Fruit fly (Drosophila melanogaster) whole organism, pupa: Measurements from ENCODE around the gene spir.

Experiments
- CG10348 ChIP-seq: fragments of 200-800 bp; sonication (Bioruptor generic); IDR thresholded peaks from 2 replicates; pipeline ENCODE4 v1.3.6; 2022; ENCODE audit warnings: missing biosample characterization, missing genetic modification characterization
- CG12605 ChIP-seq: fragments of 200-800 bp; sonication (Bioruptor generic); IDR thresholded peaks from 2 replicates; pipeline ENCODE4 v1.3.6; 2022; ENCODE audit warnings: missing biosample characterization, missing genetic modification characterization
- CG13204 ChIP-seq: fragments of 200-800 bp; sonication (Bioruptor generic); optimal IDR thresholded peaks from 2 replicates; lab custom pipeline; 2018; ENCODE audit warnings: missing biosample characterization, mild to moderate bottlenecking, missing genetic modification characterization, moderate library complexity
- CG14655 ChIP-seq: fragments of 200-800 bp; sonication (Bioruptor generic); optimal IDR thresholded peaks from 3 replicates; lab custom pipeline; 2017; ENCODE audit warnings: mild to moderate bottlenecking, missing biosample characterization, missing genetic modification reagents, missing genetic modification characterization
- CG15710 ChIP-seq: fragments of 200-800 bp; sonication (Bioruptor generic); optimal IDR thresholded peaks from 2 replicates; lab custom pipeline; 2018; ENCODE audit warnings: missing biosample characterization, mild to moderate bottlenecking, missing genetic modification characterization, moderate library complexity
- CG17806 ChIP-seq: fragments of 200-800 bp; sonication (Bioruptor generic); optimal IDR thresholded peaks from 2 replicates; lab custom pipeline; 2018; ENCODE audit warnings: missing biosample characterization, mild to moderate bottlenecking, missing genetic modification characterization, moderate library complexity
- CG32121 ChIP-seq: fragments of 200-800 bp; sonication (Bioruptor generic); IDR thresholded peaks from 2 replicates; pipeline ENCODE4 v1.3.6; 2022; ENCODE audit warnings: missing biosample characterization, missing genetic modification characterization
- CG34367 ChIP-seq: fragments of 200-800 bp; sonication (Bioruptor generic); optimal IDR thresholded peaks from 2 replicates; lab custom pipeline; 2018; ENCODE audit warnings: missing biosample characterization, mild to moderate bottlenecking, missing genetic modification characterization
- CG4496 ChIP-seq: fragments of 200-800 bp; sonication (Bioruptor generic); IDR thresholded peaks from 3 replicates; pipeline ENCODE4 v1.3.6; 2022; ENCODE audit warnings: missing biosample characterization, missing genetic modification characterization
- CG8159 ChIP-seq: fragments of 200-800 bp; sonication (Bioruptor generic); optimal IDR thresholded peaks from 3 replicates; lab custom pipeline; 2018; ENCODE audit warnings: missing biosample characterization, mild to moderate bottlenecking, missing genetic modification characterization, moderate library complexity
- CG8301 ChIP-seq: fragments of 200-800 bp; sonication (Bioruptor generic); optimal IDR thresholded peaks from 2 replicates; lab custom pipeline; 2018; ENCODE audit warnings: missing biosample characterization, mild to moderate bottlenecking, missing genetic modification characterization
- CG9948 ChIP-seq: fragments of 200-800 bp; sonication (Bioruptor generic); optimal IDR thresholded peaks from 2 replicates; lab custom pipeline; 2018; ENCODE audit warnings: missing biosample characterization, mild to moderate bottlenecking, missing genetic modification characterization, moderate library complexity
- D1 ChIP-seq: fragments of 200-800 bp; sonication (Bioruptor generic); optimal IDR thresholded peaks from 2 replicates; lab custom pipeline; 2018; ENCODE audit warnings: missing biosample characterization, mild to moderate bottlenecking, missing genetic modification characterization, moderate library complexity
- EcR ChIP-seq: fragments of 200-800 bp; sonication (Bioruptor generic); optimal IDR thresholded peaks from 3 replicates; lab custom pipeline; 2019; ENCODE audit warnings: missing biosample characterization, missing genetic modification characterization, mild to moderate bottlenecking, moderate library complexity, missing genetic modification reagents
- Ets98B ChIP-seq: fragments of 200-800 bp; sonication (Bioruptor generic); IDR thresholded peaks from 2 replicates; pipeline ENCODE4 v1.3.6; 2022; ENCODE audit warnings: missing biosample characterization, missing genetic modification characterization
- Pif1A ChIP-seq: fragments of 200-800 bp; sonication (Bioruptor generic); optimal IDR thresholded peaks from 3 replicates; lab custom pipeline; 2016; ENCODE audit warnings: missing biosample characterization, missing genetic modification characterization
- Pif1B ChIP-seq: fragments of 200-800 bp; sonication (Bioruptor generic); optimal IDR thresholded peaks from 3 replicates; lab custom pipeline; 2016; ENCODE audit warnings: missing biosample characterization, missing genetic modification characterization
- Snoo ChIP-seq: fragments of 200-800 bp; sonication (Bioruptor generic); optimal IDR thresholded peaks from 3 replicates; lab custom pipeline; 2017; ENCODE audit warnings: missing biosample characterization, mild to moderate bottlenecking, missing genetic modification characterization, inconsistent platforms
- fd96Ca ChIP-seq: fragments of 200-800 bp; sonication (Bioruptor generic); IDR thresholded peaks from 3 replicates; pipeline ENCODE4 v1.3.6; 2022; ENCODE audit warnings: missing biosample characterization, missing genetic modification characterization
- gl ChIP-seq: fragments of 200-800 bp; sonication (Bioruptor generic); optimal IDR thresholded peaks from 2 replicates; lab custom pipeline; 2018; ENCODE audit warnings: missing biosample characterization, mild to moderate bottlenecking, missing genetic modification characterization
- rn ChIP-seq: fragments of 200-800 bp; sonication (Bioruptor generic); IDR thresholded peaks from 2 replicates; pipeline ENCODE4 v1.3.6; 2022; ENCODE audit warnings: missing biosample characterization, missing genetic modification characterization

Gene spir

DNA sequence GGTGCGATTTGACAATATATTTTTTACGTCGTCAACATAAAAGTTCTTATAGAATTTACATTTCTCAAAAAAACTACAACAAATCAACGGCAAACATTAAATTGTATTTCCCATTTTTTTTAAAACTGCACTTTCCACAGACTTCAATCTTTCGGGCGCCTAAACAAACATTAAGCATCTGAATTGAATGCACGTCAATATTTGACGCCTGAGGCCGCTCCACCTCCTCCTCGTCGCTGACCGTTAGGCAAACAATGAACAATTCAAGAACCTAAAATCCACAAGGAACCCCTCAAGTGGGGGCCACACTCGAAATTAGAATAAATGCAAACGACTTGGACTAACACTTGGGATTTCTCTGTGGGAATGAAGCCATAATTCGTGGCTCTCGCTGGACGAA lies 16.4 kb downstream of the spir start:
- peak; percentile 18 for TF ChIP-seq CG14655
- no peak for TF ChIP-seq CG32121 (GFP tag; lab: Robert Waterston, UW)

DNA sequence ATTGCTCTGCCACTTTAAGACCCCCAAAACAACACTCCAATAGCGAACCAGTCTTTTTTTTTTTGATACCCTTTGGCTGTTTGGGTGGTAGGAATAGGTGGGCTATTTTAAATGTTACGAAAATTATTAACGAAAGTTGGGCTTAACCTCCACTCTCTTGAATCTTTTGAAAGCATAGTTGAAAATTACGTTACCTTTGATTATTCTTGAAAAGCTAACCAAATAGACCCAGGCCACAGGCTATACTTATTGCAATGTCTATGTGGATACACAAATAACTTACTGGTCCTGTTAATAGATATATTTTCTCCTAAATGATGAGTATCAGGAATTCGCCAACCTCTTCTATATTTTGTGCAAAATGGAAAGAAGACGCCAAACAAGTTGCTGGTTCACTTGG lies 16.9 kb downstream of the spir start:
- TF ChIP-seq fd96Ca (GFP tag; lab: Robert Waterston, UW): 0 out of 3 replicates have a peak, but pooled peaks have one; percentile 48
- TF ChIP-seq Pif1A (GFP tag; lab: Kevin White, UChicago): peak; percentile 42
- TF ChIP-seq Pif1B (GFP tag; lab: Kevin White, UChicago): peak; percentile 23
- no peak for TF ChIP-seq CG8159 (tag; lab: Kevin White, UChicago)
- TF ChIP-seq CG8301 (tag; lab: Kevin White, UChicago): peak; percentile 65
- peak; percentile 21 for TF ChIP-seq CG9948 (tag; lab: Kevin White, UChicago)
- TF ChIP-seq CG14655: peak; percentile 72
- TF ChIP-seq CG17806 (tag; lab: Kevin White, UChicago): no peak

DNA sequence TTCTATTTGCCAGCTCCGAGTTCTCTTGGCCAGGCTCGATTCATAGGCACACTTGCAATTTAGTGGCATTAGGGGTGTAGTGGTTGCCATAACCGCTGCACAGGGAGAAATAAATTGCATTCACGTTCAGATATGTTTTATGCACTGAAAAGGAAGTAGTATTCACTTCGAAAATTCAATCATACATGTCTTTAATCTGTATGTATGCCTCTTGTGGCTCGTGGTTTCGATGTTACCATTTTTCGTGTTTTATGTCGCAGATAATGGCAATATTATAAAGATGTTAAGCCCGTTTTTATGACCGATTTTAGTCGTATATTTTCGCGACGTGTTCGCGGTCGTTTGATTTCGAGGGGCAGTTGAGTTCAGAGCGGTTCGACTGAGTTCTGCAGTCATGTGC lies 17.6 kb downstream of the spir start:
- TF ChIP-seq CG14655 (peak; percentile 80), CG32121 (GFP tag; lab: Robert Waterston, UW) (peak; percentile 53; the same call in 1 of the 2 replicates), rn (GFP tag; lab: Robert Waterston, UW) (no peak), D1 (no peak), CG10348 (GFP tag; lab: Robert Waterston, UW) (no peak; the same call in 1 of the 2 replicates), fd96Ca (GFP tag; lab: Robert Waterston, UW) (peak; percentile 76), CG8159 (tag; lab: Kevin White, UChicago) (no peak), CG13204 (GFP tag; lab: Kevin White, UChicago) (no peak), CG8301 (tag; lab: Kevin White, UChicago) (peak; percentile 84), CG9948 (tag; lab: Kevin White, UChicago) (no peak), CG4496 (peak; percentile 81; the same call in 2 of the 3 replicates), CG17806 (tag; lab: Kevin White, UChicago) (no peak), Pif1A (GFP tag; lab: Kevin White, UChicago) (peak; percentile 29), CG34367 (no peak)

DNA sequence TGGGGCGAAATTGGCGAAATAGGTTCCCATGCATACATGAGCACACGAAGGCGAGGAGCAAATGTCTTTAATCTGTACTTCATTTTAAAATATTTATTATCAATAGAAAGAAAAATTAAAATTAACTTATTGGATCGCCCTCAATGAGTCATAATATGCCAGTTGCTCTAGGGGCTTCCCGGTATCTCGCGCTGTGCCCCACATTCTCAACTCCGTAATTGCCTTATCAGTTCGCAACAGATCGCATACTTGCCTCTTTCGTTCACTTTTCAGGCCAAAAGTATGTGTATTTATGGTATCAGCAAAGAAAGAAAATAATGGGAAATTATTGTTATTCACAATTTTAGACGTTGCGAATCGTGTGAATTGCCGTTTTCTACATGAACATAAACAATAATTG lies 18.6 kb downstream of the spir start:
- no peak for TF ChIP-seq CG14655
- no peak for TF ChIP-seq Ets98B (GFP tag; lab: Robert Waterston, UW)
- no peak for TF ChIP-seq Snoo (tag; lab: Kevin White, UChicago)
- TF ChIP-seq CG32121 (GFP tag; lab: Robert Waterston, UW): no peak

DNA sequence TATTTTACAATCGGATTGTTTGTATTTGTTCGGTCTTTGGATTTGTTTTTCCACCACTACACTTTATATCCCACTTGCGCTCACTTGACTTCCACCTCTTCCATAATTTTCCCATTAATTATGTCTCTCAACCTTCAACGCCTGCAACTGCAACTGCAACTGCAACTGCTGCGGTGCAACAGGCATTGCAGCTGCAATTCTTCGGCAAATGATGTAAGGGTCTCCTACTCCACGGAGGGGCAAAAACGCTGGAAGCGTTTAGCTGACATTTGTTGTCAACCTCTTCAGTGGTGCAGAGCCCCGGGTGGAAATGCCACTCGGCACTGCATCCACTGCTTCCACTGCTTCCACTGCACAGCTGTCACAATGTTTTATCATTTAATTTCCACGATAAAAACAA lies 22.0 kb downstream of the spir start:
- TF ChIP-seq Pif1B (GFP tag; lab: Kevin White, UChicago): no peak
- no peak for TF ChIP-seq CG10348 (GFP tag; lab: Robert Waterston, UW)
- no peak for TF ChIP-seq CG15710
- 0 out of 3 replicates have a peak, but pooled peaks have one; percentile 12 for TF ChIP-seq fd96Ca (GFP tag; lab: Robert Waterston, UW)
- peak; percentile 12; the same call in 1 of the 3 replicates for TF ChIP-seq CG4496
- no peak for TF ChIP-seq CG13204 (GFP tag; lab: Kevin White, UChicago)
- TF ChIP-seq Snoo (tag; lab: Kevin White, UChicago): no peak

DNA sequence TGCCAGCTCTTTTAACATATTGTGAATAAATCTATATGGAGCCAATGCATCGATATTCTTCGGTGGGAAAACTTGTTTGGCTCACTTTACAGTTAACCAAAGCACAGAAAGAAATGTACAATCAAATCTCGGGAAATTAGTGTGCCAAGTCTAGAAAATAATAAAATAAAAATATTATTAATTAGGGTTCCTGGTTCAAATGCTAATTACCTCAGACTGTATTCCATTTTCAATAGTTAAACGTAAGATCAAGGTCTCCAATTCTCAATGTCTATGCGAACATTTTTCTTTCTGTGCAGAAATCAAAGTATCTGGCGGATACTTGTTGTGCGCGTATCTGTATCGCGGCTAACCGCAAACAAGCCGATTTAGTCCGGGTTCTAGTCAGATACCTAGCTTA lies 23.9 kb downstream of the spir start:
- no peak for TF ChIP-seq EcR
- TF ChIP-seq CG9948 (tag; lab: Kevin White, UChicago): peak; percentile 39
- TF ChIP-seq CG12605 (GFP tag; lab: Robert Waterston, UW): peak; percentile 49; the same call in 1 of the 2 replicates
- peak; percentile 88 for TF ChIP-seq CG14655
- no peak for TF ChIP-seq CG13204 (GFP tag; lab: Kevin White, UChicago)
- TF ChIP-seq Pif1B (GFP tag; lab: Kevin White, UChicago): peak; percentile 56
- peak; percentile 70; the same call in 2 of the 3 replicates for TF ChIP-seq fd96Ca (GFP tag; lab: Robert Waterston, UW)
- peak; percentile 53 for TF ChIP-seq CG10348 (GFP tag; lab: Robert Waterston, UW)
- peak; percentile 85 for TF ChIP-seq CG4496
- peak; percentile 84 for TF ChIP-seq Ets98B (GFP tag; lab: Robert Waterston, UW)
- TF ChIP-seq CG32121 (GFP tag; lab: Robert Waterston, UW): peak; percentile 80
- TF ChIP-seq Snoo (tag; lab: Kevin White, UChicago): no peak
- peak; percentile 44 for TF ChIP-seq Pif1A (GFP tag; lab: Kevin White, UChicago)
- peak; percentile 89 for TF ChIP-seq CG8301 (tag; lab: Kevin White, UChicago)
- TF ChIP-seq rn (GFP tag; lab: Robert Waterston, UW): no peak; the same call in 1 of the 2 replicates
- TF ChIP-seq D1: no peak
- peak; percentile 57 for TF ChIP-seq CG15710
- TF ChIP-seq CG17806 (tag; lab: Kevin White, UChicago): peak; percentile 41
- TF ChIP-seq CG8159 (tag; lab: Kevin White, UChicago): peak; percentile 45
- TF ChIP-seq CG34367: peak; percentile 43
- TF ChIP-seq gl (tag; lab: Kevin White, UChicago): no peak

DNA sequence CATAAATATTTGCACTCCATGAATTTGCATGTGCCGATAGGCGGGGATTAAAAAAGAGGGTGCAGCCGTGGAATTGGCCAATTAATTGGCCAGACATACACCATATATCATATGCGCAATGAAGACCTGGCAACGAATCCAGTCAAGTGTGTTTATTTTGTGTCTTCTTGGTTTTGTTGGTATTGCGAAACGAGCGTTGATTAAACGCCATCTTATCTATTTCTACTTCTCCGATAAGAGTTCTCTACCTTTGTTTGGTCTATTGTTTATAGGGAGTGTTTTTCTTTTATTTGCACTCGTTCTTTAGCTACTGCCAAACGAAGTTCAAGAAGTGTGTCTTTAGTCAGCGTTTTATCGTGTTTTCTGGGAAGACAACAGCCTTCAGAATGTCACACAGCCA lies 26.8 kb downstream of the spir start:
- TF ChIP-seq CG32121 (GFP tag; lab: Robert Waterston, UW) (no peak), CG8159 (tag; lab: Kevin White, UChicago) (no peak), CG8301 (tag; lab: Kevin White, UChicago) (no peak), fd96Ca (GFP tag; lab: Robert Waterston, UW) (no peak), Ets98B (GFP tag; lab: Robert Waterston, UW) (no peak), Pif1B (GFP tag; lab: Kevin White, UChicago) (no peak), CG10348 (GFP tag; lab: Robert Waterston, UW) (no peak)
